Worm (Caenorhabditis elegans): ENCODE results near the gene F31A3.5.
A peak's percentile ranks its signal among the peaks of the same experiment; 100 is the strongest.

ce11 chrX:17545498-17545897 is 17.9 kb downstream of the F31A3.5 start:
- TF ChIP-seq B0261.1 (tag; optimal IDR thresholded peaks at IDR 0.05), result no peak
- TF ChIP-seq mxl-1 (tag; optimal IDR thresholded peaks at IDR 0.05), result no peak
- TF ChIP-seq K12H6.12 (tag; optimal IDR thresholded peaks at IDR 0.05), result no peak
- TF ChIP-seq lag-1 (GFP tag; IDR thresholded peaks at IDR 0.05), result 0 out of 2 replicates have a peak, but pooled peaks have one; percentile 37
- TF ChIP-seq F23B12.7 (tag; optimal IDR thresholded peaks at IDR 0.05; ENCODE audit: insufficient read depth), result no peak
- TF ChIP-seq madf-3 (GFP tag; IDR thresholded peaks at IDR 0.05), result no peak
- no peak for TF ChIP-seq B0019.2 (GFP tag; conservative IDR thresholded peaks at IDR 0.05)

All from whole organism, young adult.